Worm (Caenorhabditis elegans): ENCODE data around the gene F37C4.4.

- TF ChIP-seq ama-1 (optimal IDR thresholded peaks at IDR 0.05) (no peak), unc-130 (GFP tag; optimal IDR thresholded peaks at IDR 0.05) (no peak), pha-4 (GFP tag; IDR thresholded peaks at IDR 0.05) (no peak), pha-4 (tag; optimal IDR thresholded peaks at IDR 0.05) (no peak), fos-1 (tag; optimal IDR thresholded peaks at IDR 0.05) (no peak), duxl-1 (tag; optimal IDR thresholded peaks at IDR 0.05; ENCODE audit: poor library complexity) (no peak), F44E2.7 (GFP tag; IDR thresholded peaks at IDR 0.05) (no peak), daf-16 (GFP tag; optimal IDR thresholded peaks at IDR 0.05) (no peak), daf-16 (tag; optimal IDR thresholded peaks at IDR 0.05) (no peak), nhr-25 (tag; optimal IDR thresholded peaks at IDR 0.05; ENCODE audit: borderline replicate concordance, insufficient read depth) (no peak), zag-1 (tag; optimal IDR thresholded peaks at IDR 0.05) (no peak)
Measured at ce11 chrIV:3917405-3917804, 50.3 kb downstream of the F37C4.4 start, which contains the start of gene F56D6.14.

Data from whole organism, L4 larva.